Worm (Caenorhabditis elegans) whole organism, young adult: ENCODE data around the gene clec-54.

ENCODE experiments used
- B0261.1 ChIP-seq: sonication (generic microtip); optimal IDR thresholded peaks from 2 replicates; lab custom pipeline; 2016; ENCODE audit warnings: mild to moderate bottlenecking, missing genetic modification characterization, moderate library complexity, missing compliant biosample characterization
- C06A6.2 ChIP-seq: fragments of 200-800 bp; sonication (Bioruptor generic); conservative IDR thresholded peaks from 2 replicates; pipeline ENCODE4 v1.3.6; 2022; ENCODE audit warnings: missing genetic modification characterization, missing compliant biosample characterization
- D2030.7 ChIP-seq: fragments of 200-800 bp; sonication (Bioruptor generic); IDR thresholded peaks from 2 replicates; pipeline ENCODE4 v1.3.6; 2022; ENCODE audit warnings: missing genetic modification reagents, missing genetic modification characterization, missing compliant biosample characterization
- F37B4.10 ChIP-seq: fragments of 200-800 bp; sonication (Bioruptor generic); IDR thresholded peaks from 2 replicates; pipeline ENCODE4 v1.3.6; 2022; ENCODE audit warnings: missing genetic modification characterization, missing compliant biosample characterization
- K11D2.4 ChIP-seq: fragments of 200-800 bp; sonication (Bioruptor generic); IDR thresholded peaks from 2 replicates; pipeline ENCODE4 v1.3.6; 2022; ENCODE audit warnings: missing genetic modification reagents, missing genetic modification characterization, missing compliant biosample characterization
- Y53F4B.3 ChIP-seq: fragments of 200-800 bp; sonication (Bioruptor generic); IDR thresholded peaks from 2 replicates; pipeline ENCODE4 v1.3.6; 2022; ENCODE audit warnings: missing genetic modification reagents, missing genetic modification characterization, missing compliant biosample characterization
- Y79H2A.3 ChIP-seq: fragments of 200-800 bp; sonication (Bioruptor generic); conservative IDR thresholded peaks from 2 replicates; pipeline ENCODE4 v1.3.6; 2022; ENCODE audit warnings: missing genetic modification reagents, missing genetic modification characterization, missing compliant biosample characterization
- ZK185.1 ChIP-seq: sonication (generic microtip); optimal IDR thresholded peaks from 2 replicates; lab custom pipeline; 2016; ENCODE audit warnings: mild to moderate bottlenecking, missing genetic modification characterization, missing compliant biosample characterization; ENCODE audit not compliant: poor library complexity, severe bottlenecking
- aptf-3 ChIP-seq: fragments of 200-800 bp; sonication (Bioruptor generic); IDR thresholded peaks from 2 replicates; pipeline ENCODE4 v1.3.6; 2022; ENCODE audit warnings: missing genetic modification characterization, missing compliant biosample characterization
- athp-1 ChIP-seq: sonication (generic microtip); optimal IDR thresholded peaks from 2 replicates; lab custom pipeline; 2017; ENCODE audit warnings: mild to moderate bottlenecking, missing genetic modification characterization, missing compliant biosample characterization
- attf-3 ChIP-seq: fragments of 200-800 bp; sonication (Bioruptor generic); conservative IDR thresholded peaks from 2 replicates; pipeline ENCODE4 v1.3.6; 2022; ENCODE audit warnings: missing genetic modification reagents, missing genetic modification characterization, missing compliant biosample characterization
- ceh-100 ChIP-seq: fragments of 200-800 bp; sonication (Bioruptor generic); IDR thresholded peaks from 2 replicates; pipeline ENCODE4 v1.3.6; 2022; ENCODE audit warnings: missing genetic modification reagents, missing genetic modification characterization, missing compliant biosample characterization
- ceh-79 ChIP-seq: sonication (generic microtip); optimal IDR thresholded peaks from 2 replicates; lab custom pipeline; 2017; ENCODE audit warnings: mild to moderate bottlenecking, missing genetic modification characterization, missing compliant biosample characterization
- dpl-1 ChIP-seq: fragments of 150-350 bp; optimal IDR thresholded peaks from 2 replicates; lab custom pipeline; 2014; ENCODE audit warnings: missing biosample characterization, missing genetic modification reagents, missing genetic modification characterization
- efl-1 ChIP-seq: fragments of 150-350 bp; optimal IDR thresholded peaks from 2 replicates; lab custom pipeline; 2014; ENCODE audit warnings: missing biosample characterization, missing genetic modification reagents, missing genetic modification characterization
- egl-44 ChIP-seq: fragments of 200-800 bp; sonication (Bioruptor generic); IDR thresholded peaks from 2 replicates; pipeline ENCODE4 v1.3.6; 2022; ENCODE audit warnings: missing genetic modification reagents, missing genetic modification characterization, missing compliant biosample characterization
- egrh-3 ChIP-seq: fragments of 200-800 bp; sonication (Bioruptor generic); IDR thresholded peaks from 2 replicates; pipeline ENCODE4 v1.3.6; 2022; ENCODE audit warnings: missing genetic modification reagents, missing genetic modification characterization, missing compliant biosample characterization
- ekl-4 ChIP-seq: fragments of 200-800 bp; sonication (Bioruptor generic); IDR thresholded peaks from 2 replicates; pipeline ENCODE4 v1.3.6; 2022; ENCODE audit warnings: missing genetic modification reagents, missing genetic modification characterization, missing compliant biosample characterization
- him-1 ChIP-seq: sonication (generic microtip); optimal IDR thresholded peaks from 2 replicates; lab custom pipeline; 2016; ENCODE audit warnings: missing genotype, missing genetic modification reagents, missing genetic modification characterization, missing compliant biosample characterization
- hmg-1.2 ChIP-seq: fragments of 200-800 bp; sonication (Bioruptor generic); IDR thresholded peaks from 2 replicates; pipeline ENCODE4 v1.3.6; 2022; ENCODE audit warnings: missing genetic modification reagents, missing genetic modification characterization, missing compliant biosample characterization
- let-526 ChIP-seq: fragments of 200-800 bp; sonication (Bioruptor generic); IDR thresholded peaks from 2 replicates; pipeline ENCODE4 v1.3.6; 2022; ENCODE audit warnings: missing genetic modification reagents, missing genetic modification characterization, missing compliant biosample characterization
- lin-35 ChIP-seq, 3 experiments: fragments of 150-350 bp in 2 of 3; sonication (generic microtip) in 1 of 3; optimal IDR thresholded peaks; 2 replicates each; lab custom pipeline; 2014 to 2018; ENCODE audit warnings: missing biosample characterization in 3 of 3, missing genetic modification characterization in 3 of 3, missing genetic modification reagents in 3 of 3
- lin-54 ChIP-seq: fragments of 200-800 bp; sonication (Bioruptor generic); optimal IDR thresholded peaks from 2 replicates; lab custom pipeline; 2018; ENCODE audit warnings: mild to moderate bottlenecking, missing genetic modification characterization, missing compliant biosample characterization
- lir-1 ChIP-seq: fragments of 200-800 bp; sonication (Bioruptor generic); conservative IDR thresholded peaks from 2 replicates; pipeline ENCODE4 v1.3.6; 2022; ENCODE audit warnings: missing genetic modification reagents, missing genetic modification characterization, missing compliant biosample characterization
- madf-8 ChIP-seq: fragments of 200-800 bp; sonication (Bioruptor generic); conservative IDR thresholded peaks from 2 replicates; pipeline ENCODE4 v1.3.6; 2022; ENCODE audit warnings: missing genetic modification reagents, missing genetic modification characterization, missing compliant biosample characterization
- nhr-80 ChIP-seq: sonication (generic microtip); optimal IDR thresholded peaks from 2 replicates; lab custom pipeline; 2016; ENCODE audit warnings: missing genetic modification characterization, missing compliant biosample characterization
- nhr-90 ChIP-seq: sonication (generic microtip); optimal IDR thresholded peaks from 2 replicates; lab custom pipeline; 2016; ENCODE audit warnings: missing genotype, mild to moderate bottlenecking, missing genetic modification characterization, missing compliant biosample characterization
- rcor-1 ChIP-seq: fragments of 200-800 bp; sonication (Bioruptor generic); IDR thresholded peaks from 2 replicates; pipeline ENCODE4 v1.3.6; 2022; ENCODE audit warnings: missing genetic modification reagents, missing genetic modification characterization, missing compliant biosample characterization
- rec-8 ChIP-seq, 2 experiments: sonication (generic microtip); optimal IDR thresholded peaks; 2 replicates each; lab custom pipeline; 2016; ENCODE audit warnings: mild to moderate bottlenecking in 2 of 2, missing genetic modification characterization in 2 of 2, missing genetic modification reagents in 2 of 2, missing genotype in 2 of 2, missing biosample characterization in 1 of 2, missing compliant biosample characterization in 1 of 2, moderate library complexity in 1 of 2
- snpc-1.3 ChIP-seq: sonication (generic microtip); optimal IDR thresholded peaks from 2 replicates; lab custom pipeline; 2017; ENCODE audit warnings: missing genetic modification characterization, mild to moderate bottlenecking, missing compliant biosample characterization, antibody characterized with exemption, moderate library complexity, missing genotype, missing genetic modification reagents; ENCODE audit not compliant: insufficient read depth
- somi-1 ChIP-seq: fragments of 200-800 bp; sonication (Bioruptor generic); optimal IDR thresholded peaks from 2 replicates; lab custom pipeline; 2018; ENCODE audit warnings: mild to moderate bottlenecking, missing genetic modification characterization, missing compliant biosample characterization
- sptf-2 ChIP-seq: fragments of 200-800 bp; sonication (Bioruptor generic); optimal IDR thresholded peaks from 2 replicates; lab custom pipeline; 2018; ENCODE audit warnings: mild to moderate bottlenecking, missing genetic modification characterization, missing compliant biosample characterization
- tbp1 ChIP-seq: fragments of 200-800 bp; sonication (Bioruptor generic); optimal IDR thresholded peaks from 2 replicates; lab custom pipeline; 2018; ENCODE audit warnings: mild to moderate bottlenecking, missing genetic modification characterization, missing compliant biosample characterization
- unc-130 ChIP-seq: sonication (generic microtip); optimal IDR thresholded peaks from 2 replicates; lab custom pipeline; 2016; ENCODE audit warnings: missing genetic modification reagents, missing genetic modification characterization, missing compliant biosample characterization
- unc-62 ChIP-seq: fragments of 150-350 bp; optimal IDR thresholded peaks from 2 replicates; lab custom pipeline; 2014; ENCODE audit warnings: missing biosample characterization, missing genetic modification reagents, missing genetic modification characterization
- zim-3 ChIP-seq: sonication (generic microtip); optimal IDR thresholded peaks from 2 replicates; lab custom pipeline; 2017; ENCODE audit warnings: mild to moderate bottlenecking, missing genetic modification characterization, moderate library complexity, missing compliant biosample characterization
- ztf-22 ChIP-seq: fragments of 200-800 bp; sonication (Bioruptor generic); optimal IDR thresholded peaks from 2 replicates; lab custom pipeline; 2018; ENCODE audit warnings: mild to moderate bottlenecking, missing genetic modification characterization, moderate library complexity, missing compliant biosample characterization

clec-54 gene

ce11 chrV:14491097-14491496 is 14.4 kb downstream of the clec-54 start:
- TF ChIP-seq K11D2.4 (GFP tag; lab: Robert Waterston, UW) (no peak), ztf-22 (GFP tag; lab: Kevin White, UChicago) (no peak), ekl-4 (GFP tag; lab: Robert Waterston, UW) (no peak), somi-1 (no peak), D2030.7 (no peak), tbp1 (GFP tag; lab: Kevin White, UChicago) (no peak), egl-44 (no peak), rec-8 (tag; optimal IDR thresholded peaks at IDR 0.05; lab: Kevin White, UChicago) (no peak), ceh-100 (GFP tag; lab: Robert Waterston, UW) (no peak), C06A6.2 (GFP tag; lab: Robert Waterston, UW) (no peak), unc-62 (GFP tag; lab: Kevin White, UChicago) (no peak), let-526 (GFP tag; lab: Robert Waterston, UW) (no peak), ZK185.1 (tag; lab: Kevin White, UChicago) (no peak), nhr-80 (tag; lab: Kevin White, UChicago) (no peak), unc-130 (GFP tag; lab: Kevin White, UChicago) (no peak), rcor-1 (GFP tag; lab: Robert Waterston, UW) (no peak), nhr-90 (tag; lab: Kevin White, UChicago) (no peak), lin-35 (GFP tag; optimal IDR thresholded peaks at IDR 0.05; lab: Kevin White, UChicago) (no peak)

ce11 chrV:14493665-14494064 is 17.0 kb downstream of the clec-54 start:
- TF ChIP-seq ekl-4 (GFP tag; lab: Robert Waterston, UW) (no peak), Y53F4B.3 (GFP tag; lab: Robert Waterston, UW) (no peak), rec-8 (tag; optimal IDR thresholded peaks at IDR 0.05; lab: Kevin White, UChicago) (no peak), him-1 (no peak), F37B4.10 (GFP tag; lab: Robert Waterston, UW) (no peak), egrh-3 (GFP tag; lab: Robert Waterston, UW) (no peak), zim-3 (no peak), athp-1 (no peak), dpl-1 (GFP tag; lab: Kevin White, UChicago) (no peak)

- no peak for TF ChIP-seq tbp1 (GFP tag; lab: Kevin White, UChicago)
- no peak for TF ChIP-seq Y79H2A.3
- TF ChIP-seq hmg-1.2 (GFP tag; lab: Robert Waterston, UW): no peak
- no peak for TF ChIP-seq lin-54 (GFP tag; lab: Kevin White, UChicago)
- no peak for TF ChIP-seq B0261.1 (tag; lab: Kevin White, UChicago)
- no peak for TF ChIP-seq attf-3
- TF ChIP-seq lir-1: no peak
- no peak for TF ChIP-seq snpc-1.3 (tag; lab: Kevin White, UChicago)
- no peak for TF ChIP-seq sptf-2 (GFP tag; lab: Kevin White, UChicago)
- no peak for TF ChIP-seq madf-8 (GFP tag; lab: Robert Waterston, UW)
- TF ChIP-seq nhr-80 (tag; lab: Kevin White, UChicago): no peak
- TF ChIP-seq aptf-3: no peak
- TF ChIP-seq ceh-79 (tag; lab: Kevin White, UChicago): no peak
- no peak for TF ChIP-seq ztf-22 (GFP tag; lab: Kevin White, UChicago)
- no peak for TF ChIP-seq efl-1 (GFP tag; lab: Kevin White, UChicago)
- TF ChIP-seq rcor-1 (GFP tag; lab: Robert Waterston, UW): no peak
These were observed 18.8 kb downstream of the clec-54 start for ce11 chrV:14495493-14495892.
